Worm (Caenorhabditis elegans) whole organism, young adult: Measurements from ENCODE around the gene Y52E8A.1.

ENCODE experiments used
- F49E8.2 ChIP-seq: sonication (generic microtip); optimal IDR thresholded peaks from 3 replicates; lab custom pipeline; 2017; ENCODE audit warnings: missing genetic modification characterization, mild to moderate bottlenecking, missing compliant biosample characterization, antibody characterized with exemption, moderate library complexity; ENCODE audit not compliant: insufficient read depth
- Y56A3A.18 ChIP-seq: fragments of 200-800 bp; sonication (Bioruptor generic); IDR thresholded peaks from 2 replicates; pipeline ENCODE4 v1.3.6; 2022; ENCODE audit warnings: missing genetic modification reagents, missing genetic modification characterization, missing compliant biosample characterization
- ama-1 ChIP-seq, 3 experiments: fragments of 150-350 bp in 1 of 3; sonication (generic microtip) in 2 of 3; optimal IDR thresholded peaks; 2 replicates each; lab custom pipeline; 2014 to 2018; ENCODE audit warnings: missing biosample characterization in 2 of 3, missing genetic modification characterization in 2 of 3, missing genetic modification reagents in 2 of 3
- attf-6 ChIP-seq: fragments of 200-800 bp; sonication (Bioruptor generic); IDR thresholded peaks from 2 replicates; pipeline ENCODE4 v1.3.6; 2022; ENCODE audit warnings: missing genetic modification reagents, missing genetic modification characterization, missing compliant biosample characterization
- ceh-100 ChIP-seq: fragments of 200-800 bp; sonication (Bioruptor generic); IDR thresholded peaks from 2 replicates; pipeline ENCODE4 v1.3.6; 2022; ENCODE audit warnings: missing genetic modification reagents, missing genetic modification characterization, missing compliant biosample characterization
- him-1 ChIP-seq: sonication (generic microtip); optimal IDR thresholded peaks from 2 replicates; lab custom pipeline; 2016; ENCODE audit warnings: missing genotype, missing genetic modification reagents, missing genetic modification characterization, missing compliant biosample characterization
- hrde-1 ChIP-seq: sonication (generic microtip); optimal IDR thresholded peaks from 2 replicates; lab custom pipeline; 2016; ENCODE audit warnings: missing genetic modification characterization, mild to moderate bottlenecking, missing compliant biosample characterization, moderate library complexity, missing genotype, missing genetic modification reagents, borderline replicate concordance
- nhr-27 ChIP-seq: fragments of 200-800 bp; sonication (Bioruptor generic); optimal IDR thresholded peaks from 2 replicates; lab custom pipeline; 2018; ENCODE audit warnings: mild to moderate bottlenecking, missing genetic modification characterization, moderate library complexity, missing compliant biosample characterization
- nhr-90 ChIP-seq: sonication (generic microtip); optimal IDR thresholded peaks from 2 replicates; lab custom pipeline; 2016; ENCODE audit warnings: missing genotype, mild to moderate bottlenecking, missing genetic modification characterization, missing compliant biosample characterization

- TF ChIP-seq hrde-1 (no peak), F49E8.2 (no peak), nhr-27 (tag; lab: Kevin White, UChicago) (no peak), him-1 (no peak), attf-6 (GFP tag; lab: Robert Waterston, UW) (no peak), ceh-100 (GFP tag; lab: Robert Waterston, UW) (no peak), ama-1 (optimal IDR thresholded peaks at IDR 0.05; lab: Kevin White, UChicago) (no peak), ama-1 (GFP tag; optimal IDR thresholded peaks at IDR 0.05; lab: Kevin White, UChicago) (no peak), nhr-90 (tag; lab: Kevin White, UChicago) (no peak), Y56A3A.18 (GFP tag; lab: Robert Waterston, UW) (no peak)
Measured at ce11 chrII:4297259-4297658, 24.6 kb upstream of the Y52E8A.1 start.
